Worm (Caenorhabditis elegans): ENCODE data around the gene F14H8.4.

The F14H8.4 gene

ce11 chrV:15065837-15066348 lies 42.2 kb downstream of the F14H8.4 start, which contains the start of gene otub-1:
otub-1 (plus strand) TSS chrV:15066298.
- no peak for TF ChIP-seq Y95B8A.8 (GFP tag; IDR thresholded peaks at IDR 0.05)
- peak; percentile 72 for TF ChIP-seq xnd-1 (tag; optimal IDR thresholded peaks at IDR 0.05)
- peak; percentile 97 for TF ChIP-seq lsl-1 (GFP tag; optimal IDR thresholded peaks at IDR 0.05)
- TF ChIP-seq mcd-1 (GFP tag; IDR thresholded peaks at IDR 0.05), result no peak
- no peak for TF ChIP-seq Y53G8AR.9 (GFP tag; conservative IDR thresholded peaks at IDR 0.05)
- no peak for TF ChIP-seq T26A5.8 (tag; optimal IDR thresholded peaks at IDR 0.05)
- peak; percentile 76 for TF ChIP-seq F33H1.4 (GFP tag; IDR thresholded peaks at IDR 0.05)
- no peak for TF ChIP-seq chd-7 (tag; optimal IDR thresholded peaks at IDR 0.05)
- TF ChIP-seq F22D6.2 (tag; optimal IDR thresholded peaks at IDR 0.05), result no peak
- peak; percentile 47 for TF ChIP-seq unc-130 (GFP tag; optimal IDR thresholded peaks at IDR 0.05)
- TF ChIP-seq D2030.7 (GFP tag; IDR thresholded peaks at IDR 0.05), result peak; percentile 42; the same call in 1 of the 2 replicates
- peak; percentile 25; the same call in 1 of the 2 replicates for TF ChIP-seq madf-8 (GFP tag; conservative IDR thresholded peaks at IDR 0.05)
- no peak for TF ChIP-seq madf-10 (tag; optimal IDR thresholded peaks at IDR 0.05)
- TF ChIP-seq Y56A3A.18 (GFP tag; IDR thresholded peaks at IDR 0.05), result no peak

- TF ChIP-seq B0336.3 (GFP tag; IDR thresholded peaks at IDR 0.05) (no peak), cebp-2 (GFP tag; IDR thresholded peaks at IDR 0.05) (0 out of 2 replicates have a peak, but pooled peaks have one; percentile 65), madf-6 (GFP tag; IDR thresholded peaks at IDR 0.05) (0 out of 2 replicates have a peak, but pooled peaks have one; percentile 23)
Measured at ce11 chrV:15067165-15067564, 43.5 kb downstream of the F14H8.4 start, which contains the start of gene C25D7.10. C25D7.10 (plus strand) TSS chrV:15067465.

ce11 chrV:15068378-15068777 lies 44.7 kb downstream of the F14H8.4 start, which contains the start of gene dnj-3:
dnj-3 (plus strand) TSS chrV:15068678.
- TF ChIP-seq mcd-1 (GFP tag; IDR thresholded peaks at IDR 0.05), result no peak
- no peak for TF ChIP-seq D2030.7 (GFP tag; IDR thresholded peaks at IDR 0.05)
- no peak for TF ChIP-seq chd-7 (tag; optimal IDR thresholded peaks at IDR 0.05)
- TF ChIP-seq B0035.1 (tag; optimal IDR thresholded peaks at IDR 0.05), result no peak
- no peak for TF ChIP-seq aptf-3 (GFP tag; IDR thresholded peaks at IDR 0.05)
- no peak for TF ChIP-seq ceh-40 (GFP tag; IDR thresholded peaks at IDR 0.05)
- no peak for TF ChIP-seq tlf-1 (GFP tag; optimal IDR thresholded peaks at IDR 0.05)
- TF ChIP-seq lin-26 (GFP tag; IDR thresholded peaks at IDR 0.05), result no peak
- TF ChIP-seq fkh-3 (tag; optimal IDR thresholded peaks at IDR 0.05), result no peak
- TF ChIP-seq nhr-80 (tag; optimal IDR thresholded peaks at IDR 0.05), result no peak
- no peak for TF ChIP-seq F37B4.10 (GFP tag; IDR thresholded peaks at IDR 0.05)
- no peak for TF ChIP-seq ZK185.1 (tag; optimal IDR thresholded peaks at IDR 0.05; ENCODE audit: poor library complexity, severe bottlenecking)
- no peak for TF ChIP-seq mxl-1 (tag; optimal IDR thresholded peaks at IDR 0.05)
- no peak for TF ChIP-seq madf-3 (GFP tag; IDR thresholded peaks at IDR 0.05)
- TF ChIP-seq ceh-27 (GFP tag; optimal IDR thresholded peaks at IDR 0.05), result no peak
- no peak for TF ChIP-seq lir-1 (GFP tag; conservative IDR thresholded peaks at IDR 0.05)
- TF ChIP-seq atf-7 (tag; optimal IDR thresholded peaks at IDR 0.05), result no peak
- no peak for TF ChIP-seq lin-35 (GFP tag; optimal IDR thresholded peaks at IDR 0.05)

- TF ChIP-seq Y67H2A.10 (GFP tag; conservative IDR thresholded peaks at IDR 0.05) (no peak), zim-3 (tag; optimal IDR thresholded peaks at IDR 0.05) (no peak), lsl-1 (GFP tag; optimal IDR thresholded peaks at IDR 0.05) (peak; percentile 62), D2030.7 (GFP tag; IDR thresholded peaks at IDR 0.05) (peak; percentile 42; the same call in 1 of the 2 replicates)
Measured at ce11 chrV:15069435-15069985, 45.9 kb downstream of the F14H8.4 start.
